Worm (Caenorhabditis elegans) whole organism, L4/young adult: ENCODE data around the gene C55C3.1.

Source experiments
- W03F9.2 ChIP-seq: fragments of 150-350 bp; optimal IDR thresholded peaks from 2 replicates; lab custom pipeline; 2014; ENCODE audit warnings: missing biosample characterization, missing genetic modification characterization
- him-1 ChIP-seq: sonication (generic microtip); optimal IDR thresholded peaks from 2 replicates; lab custom pipeline; 2016; ENCODE audit warnings: missing genotype, missing genetic modification reagents, missing genetic modification characterization, missing compliant biosample characterization

- TF ChIP-seq him-1 (tag; lab: Kevin White, UChicago) (no peak), W03F9.2 (tag; lab: Kevin White, UChicago) (no peak)
Measured at ce11 chrIV:5755922-5756321, 47.0 kb downstream of the C55C3.1 start.
